Fruit fly (Drosophila melanogaster) whole organism, adult: ENCODE measurements around the gene CG10553.

Experiments
- CG11617 ChIP-seq: fragments of 200-800 bp; sonication (Bioruptor generic); optimal IDR thresholded peaks from 2 replicates; lab custom pipeline; 2017; ENCODE audit warnings: mild to moderate bottlenecking, missing biosample characterization, missing genetic modification reagents, missing genetic modification characterization
- CG1620 ChIP-seq: fragments of 200-800 bp; sonication (Bioruptor generic); optimal IDR thresholded peaks from 2 replicates; lab custom pipeline; 2016; ENCODE audit warnings: missing biosample characterization, missing genetic modification characterization
- CG7045 ChIP-seq: fragments of 200-800 bp; sonication (Bioruptor generic); optimal IDR thresholded peaks from 2 replicates; lab custom pipeline; 2017; ENCODE audit warnings: missing biosample characterization, mild to moderate bottlenecking, missing genetic modification characterization
- CG7101 ChIP-seq: fragments of 200-800 bp; sonication (Bioruptor generic); optimal IDR thresholded peaks from 2 replicates; lab custom pipeline; 2018; ENCODE audit warnings: missing biosample characterization, mild to moderate bottlenecking, missing genetic modification characterization, moderate library complexity
- Clk ChIP-seq: fragments of 200-800 bp; sonication (Bioruptor generic); optimal IDR thresholded peaks from 2 replicates; lab custom pipeline; 2017; ENCODE audit warnings: missing biosample characterization, missing genetic modification characterization
- Crg-1 ChIP-seq: fragments of 200-800 bp; sonication (Bioruptor generic); optimal IDR thresholded peaks from 2 replicates; lab custom pipeline; 2016; ENCODE audit warnings: missing biosample characterization, missing genetic modification characterization
- Mnt ChIP-seq: fragments of 200-800 bp; sonication (Bioruptor generic); optimal IDR thresholded peaks from 2 replicates; lab custom pipeline; 2016; ENCODE audit warnings: missing biosample characterization, mild to moderate bottlenecking, missing genetic modification characterization
- bab1 ChIP-seq: fragments of 200-800 bp; sonication (Bioruptor generic); optimal IDR thresholded peaks from 3 replicates; lab custom pipeline; 2019; ENCODE audit warnings: missing biosample characterization, mild to moderate bottlenecking, missing genetic modification characterization, moderate library complexity
- cic ChIP-seq: fragments of 200-800 bp; sonication (Bioruptor generic); optimal IDR thresholded peaks from 2 replicates; lab custom pipeline; 2017; ENCODE audit warnings: missing biosample characterization, mild to moderate bottlenecking, missing genetic modification characterization, moderate library complexity
- ovo ChIP-seq: fragments of 200-800 bp; sonication (Bioruptor generic); optimal IDR thresholded peaks from 2 replicates; lab custom pipeline; 2016; ENCODE audit warnings: missing biosample characterization, missing genetic modification characterization

dm6 chr3R:25316016-25316415, 1.9 kb downstream of the CG10553 start, which contains the start of gene CG10559:
- TF ChIP-seq CG1620 (no peak), ovo (GFP tag; lab: Kevin White, UChicago) (no peak), CG7045 (GFP tag; lab: Kevin White, UChicago) (no peak), Clk (GFP tag; lab: Kevin White, UChicago) (no peak), cic (GFP tag; lab: Kevin White, UChicago) (peak; percentile 20), CG7101 (tag; lab: Kevin White, UChicago) (no peak), CG11617 (GFP tag; lab: Kevin White, UChicago) (no peak), Mnt (GFP tag; lab: Kevin White, UChicago) (no peak), Crg-1 (GFP tag; lab: Kevin White, UChicago) (no peak), bab1 (no peak)
